Worm (Caenorhabditis elegans) whole organism, L1 larva: ENCODE results near the gene mca-1.

Experiments used
- C16A3.4 ChIP-seq: fragments of 150-350 bp; optimal IDR thresholded peaks from 2 replicates; lab custom pipeline; 2014; ENCODE audit warnings: missing biosample characterization, missing genetic modification characterization
- Y116A8C.19 ChIP-seq: sonication (generic microtip); optimal IDR thresholded peaks from 2 replicates; lab custom pipeline; 2016; ENCODE audit warnings: missing compliant biosample characterization, missing genetic modification characterization, borderline replicate concordance
- alr-1 ChIP-seq: fragments of 200-800 bp; sonication (Bioruptor generic); optimal IDR thresholded peaks from 2 replicates; lab custom pipeline; 2018; ENCODE audit warnings: borderline replicate concordance, mild to moderate bottlenecking, missing genetic modification characterization, missing compliant biosample characterization
- aly-2 ChIP-seq: fragments of 150-350 bp; optimal IDR thresholded peaks from 2 replicates; lab custom pipeline; 2014; ENCODE audit warnings: missing biosample characterization, missing genetic modification characterization
- blmp-1 ChIP-seq: fragments of 150-350 bp; optimal IDR thresholded peaks from 2 replicates; lab custom pipeline; 2014; ENCODE audit warnings: missing biosample characterization, missing genetic modification characterization
- ceh-8 ChIP-seq: fragments of 200-800 bp; sonication (Bioruptor generic); optimal IDR thresholded peaks from 2 replicates; lab custom pipeline; 2018; ENCODE audit warnings: mild to moderate bottlenecking, missing genetic modification characterization, moderate library complexity, missing compliant biosample characterization
- ces-1 ChIP-seq: fragments of 150-350 bp; optimal IDR thresholded peaks from 2 replicates; lab custom pipeline; 2014; ENCODE audit warnings: missing biosample characterization, missing genetic modification reagents, missing genetic modification characterization
- efl-1 ChIP-seq, 4 experiments: fragments of 150-350 bp; optimal IDR thresholded peaks in 3 of 4; peaks in 1 of 4; 1 replicate in 1 of 4; 2 replicates in 3 of 4; lab custom pipeline; 2014; ENCODE audit warnings: missing biosample characterization in 2 of 4, missing genetic modification characterization in 2 of 4, missing genetic modification reagents in 2 of 4
- elt-2 ChIP-seq: sonication (generic microtip); optimal IDR thresholded peaks from 2 replicates; lab custom pipeline; 2016; ENCODE audit warnings: missing genetic modification characterization, mild to moderate bottlenecking, inconsistent platforms, missing compliant biosample characterization, missing genetic modification reagents
- elt-3 ChIP-seq, 6 experiments: fragments of 150-350 bp in 1 of 6; sonication (generic microtip); optimal IDR thresholded peaks; 2 replicates each; lab custom pipeline; 2017 to 2018; ENCODE audit warnings: missing biosample characterization in 6 of 6, missing genetic modification characterization in 6 of 6, inconsistent platforms in 1 of 6
- fkh-4 ChIP-seq: sonication (generic microtip); optimal IDR thresholded peaks from 2 replicates; lab custom pipeline; 2016; ENCODE audit warnings: missing compliant biosample characterization, missing genetic modification characterization, borderline replicate concordance
- fkh-8 ChIP-seq: sonication (generic microtip); optimal IDR thresholded peaks from 2 replicates; lab custom pipeline; 2016; ENCODE audit warnings: mild to moderate bottlenecking, missing genetic modification characterization, missing compliant biosample characterization
- grh-1 ChIP-seq: fragments of 200-800 bp; sonication (Bioruptor generic); IDR thresholded peaks from 2 replicates; pipeline ENCODE4 v1.3.6; 2022; ENCODE audit warnings: missing genetic modification reagents, missing genetic modification characterization, missing compliant biosample characterization
- hpl-2 ChIP-seq: fragments of 150-350 bp; optimal IDR thresholded peaks from 2 replicates; lab custom pipeline; 2014; ENCODE audit warnings: missing biosample characterization, missing genetic modification reagents, missing genetic modification characterization
- lin-13 ChIP-seq: fragments of 150-350 bp; optimal IDR thresholded peaks from 2 replicates; lab custom pipeline; 2014; ENCODE audit warnings: missing biosample characterization, missing genetic modification reagents, missing genetic modification characterization
- lin-14 ChIP-seq: fragments of 200-800 bp; sonication (Bioruptor generic); optimal IDR thresholded peaks from 2 replicates; lab custom pipeline; 2018; ENCODE audit warnings: mild to moderate bottlenecking, missing genetic modification characterization, moderate library complexity, missing compliant biosample characterization
- lin-15B ChIP-seq: fragments of 150-350 bp; sonication (generic microtip); optimal IDR thresholded peaks from 3 replicates; lab custom pipeline; 2014; ENCODE audit warnings: missing biosample characterization, missing genetic modification characterization
- lin-39 ChIP-seq: fragments of 150-350 bp; optimal IDR thresholded peaks from 2 replicates; lab custom pipeline; 2014; ENCODE audit warnings: missing biosample characterization, missing genetic modification reagents, missing genetic modification characterization
- lsy-2 ChIP-seq, 2 experiments: fragments of 150-350 bp; optimal IDR thresholded peaks; 2 replicates each; lab custom pipeline; 2014; ENCODE audit warnings: missing biosample characterization in 2 of 2, missing genetic modification characterization in 2 of 2
- mef-2 ChIP-seq: fragments of 150-350 bp; optimal IDR thresholded peaks from 2 replicates; lab custom pipeline; 2014; ENCODE audit warnings: missing biosample characterization, missing genetic modification characterization
- mep-1 ChIP-seq: fragments of 150-350 bp; optimal IDR thresholded peaks from 2 replicates; lab custom pipeline; 2014; ENCODE audit warnings: missing biosample characterization, missing genetic modification characterization
- nhr-20 ChIP-seq: sonication (generic microtip); optimal IDR thresholded peaks from 2 replicates; lab custom pipeline; 2016; ENCODE audit warnings: mild to moderate bottlenecking, missing genetic modification characterization, missing compliant biosample characterization
- nhr-28 ChIP-seq: fragments of 150-350 bp; optimal IDR thresholded peaks from 2 replicates; lab custom pipeline; 2014; ENCODE audit warnings: missing biosample characterization, missing genetic modification characterization
- nhr-47 ChIP-seq: sonication (generic microtip); optimal IDR thresholded peaks from 2 replicates; lab custom pipeline; 2016; ENCODE audit warnings: mild to moderate bottlenecking, missing genetic modification characterization, moderate library complexity, missing compliant biosample characterization
- nhr-71 ChIP-seq: sonication (generic microtip); optimal IDR thresholded peaks from 2 replicates; lab custom pipeline; 2016; ENCODE audit warnings: mild to moderate bottlenecking, missing genetic modification characterization, moderate library complexity, missing compliant biosample characterization
- nhr-85 ChIP-seq: sonication (generic microtip); peaks from one replicate; lab custom pipeline; 2016; ENCODE audit warnings: missing genetic modification characterization, inconsistent platforms, missing compliant biosample characterization
- rnt-1 ChIP-seq: sonication (generic microtip); optimal IDR thresholded peaks from 2 replicates; lab custom pipeline; 2016; ENCODE audit warnings: mild to moderate bottlenecking, missing genetic modification characterization, moderate library complexity, missing compliant biosample characterization
- snu-23 ChIP-seq: sonication (generic microtip); optimal IDR thresholded peaks from 2 replicates; lab custom pipeline; 2016; ENCODE audit warnings: missing genetic modification characterization, missing compliant biosample characterization
- sptf-1 ChIP-seq: fragments of 150-350 bp; optimal IDR thresholded peaks from 2 replicates; lab custom pipeline; 2014; ENCODE audit warnings: missing biosample characterization, missing genetic modification characterization
- unc-130 ChIP-seq: fragments of 150-350 bp; optimal IDR thresholded peaks from 2 replicates; lab custom pipeline; 2017; ENCODE audit warnings: missing biosample characterization, missing genetic modification characterization, inconsistent platforms
- unc-62 ChIP-seq: fragments of 150-350 bp; optimal IDR thresholded peaks from 2 replicates; lab custom pipeline; 2014; ENCODE audit warnings: missing biosample characterization, missing genetic modification reagents, missing genetic modification characterization
- unc-98 ChIP-seq: fragments of 200-800 bp; sonication (Bioruptor generic); IDR thresholded peaks from 2 replicates; pipeline ENCODE4 v1.3.6; 2022; ENCODE audit warnings: missing genetic modification characterization, missing compliant biosample characterization
- vab-15 ChIP-seq: sonication (generic microtip); optimal IDR thresholded peaks from 2 replicates; lab custom pipeline; 2017; ENCODE audit warnings: missing genotype, mild to moderate bottlenecking, missing genetic modification characterization, missing compliant biosample characterization
- zag-1 ChIP-seq: fragments of 150-350 bp; optimal IDR thresholded peaks from 2 replicates; lab custom pipeline; 2014; ENCODE audit warnings: missing biosample characterization, missing genetic modification characterization

mca-1 gene

ce11 chrIV:9624977-9625376, 9.8 kb downstream of the mca-1 start, which contains the start of gene W09C2.10:
Gene W09C2.10, minus strand, starts transcription at chrIV:9625077.
- TF ChIP-seq hpl-2 (GFP tag; lab: Kevin White, UChicago) (no peak), vab-15 (no peak), aly-2 (tag; lab: Kevin White, UChicago) (no peak), fkh-8 (no peak), ces-1 (GFP tag; lab: Kevin White, UChicago) (no peak), unc-62 (no peak), lin-14 (no peak)

ce11 chrIV:9624275-9624674, 10.5 kb downstream of the mca-1 start, which contains the start of gene W09C2.8:
Gene W09C2.8, minus strand, starts transcription at chrIV:9624375.
- TF ChIP-seq unc-98 (GFP tag; lab: Robert Waterston, UW): no peak
- TF ChIP-seq efl-1 (optimal IDR thresholded peaks at IDR 0.05; lab: Kevin White, UChicago): no peak
- TF ChIP-seq efl-1 (GFP tag; optimal IDR thresholded peaks at IDR 0.05 in 1 of 2; lab: Kevin White, UChicago): peak in 1 of 2 experiments; percentile 83

- TF ChIP-seq aly-2 (tag; lab: Kevin White, UChicago): no peak
- no peak for TF ChIP-seq lin-13 (GFP tag; lab: Kevin White, UChicago)
- TF ChIP-seq, all 84 proteins: peak for 0
Observed at ce11 chrIV:9623269-9623668, 11.5 kb downstream of the mca-1 start, which contains the start of gene W09C2.9. Gene W09C2.9, minus strand, starts transcription at chrIV:9623369.

- TF ChIP-seq mep-1 (tag; lab: Kevin White, UChicago) (no peak), Y116A8C.19 (tag; lab: Kevin White, UChicago) (no peak), alr-1 (tag; lab: Kevin White, UChicago) (no peak), nhr-28 (no peak), lin-15B (tag; lab: Kevin White, UChicago) (no peak), elt-3 (tag; optimal IDR thresholded peaks at IDR 0.05; lab: Kevin White, UChicago) (no peak), elt-2 (tag; lab: Kevin White, UChicago) (no peak), lin-39 (tag; lab: Kevin White, UChicago) (no peak), ceh-8 (no peak)
Observed at ce11 chrIV:9622272-9622671, 12.5 kb downstream of the mca-1 start, which contains the start of gene W09C2.7. Gene W09C2.7, minus strand, starts transcription at chrIV:9622372.

- TF ChIP-seq lin-14: peak; percentile 6
- TF ChIP-seq fkh-4 (tag; lab: Kevin White, UChicago): no peak
- peak; percentile 14 for TF ChIP-seq blmp-1
- TF ChIP-seq unc-130 (tag; lab: Kevin White, UChicago): no peak
- TF ChIP-seq nhr-47 (tag; lab: Kevin White, UChicago): no peak
- TF ChIP-seq rnt-1 (tag; lab: Kevin White, UChicago): peak; percentile 20
- TF ChIP-seq mef-2 (tag; lab: Kevin White, UChicago): no peak
- TF ChIP-seq grh-1: no peak
- no peak for TF ChIP-seq zag-1 (tag; lab: Kevin White, UChicago)
- no peak for TF ChIP-seq lin-13 (GFP tag; lab: Kevin White, UChicago)
Observed at ce11 chrIV:9618836-9619235, 15.9 kb downstream of the mca-1 start.

ce11 chrIV:9618015-9618414, 16.7 kb downstream of the mca-1 start:
- TF ChIP-seq rnt-1 (tag; lab: Kevin White, UChicago) (peak; percentile 33), grh-1 (no peak), lin-14 (peak; percentile 44), C16A3.4 (tag; lab: Kevin White, UChicago) (no peak), nhr-20 (tag; lab: Kevin White, UChicago) (peak; percentile 19), nhr-85 (tag; lab: Kevin White, UChicago) (peak; percentile 91), blmp-1 (peak; percentile 70), efl-1 (optimal IDR thresholded peaks at IDR 0.05; lab: Kevin White, UChicago) (no peak), efl-1 (GFP tag; optimal IDR thresholded peaks at IDR 0.05 in 1 of 2; lab: Kevin White, UChicago) (peak in 1 of 2 experiments; percentile 31), lsy-2 (tag; optimal IDR thresholded peaks at IDR 0.05; lab: Kevin White, UChicago) (peak in 1 of 2 experiments; percentile 55), alr-1 (tag; lab: Kevin White, UChicago) (no peak), sptf-1 (no peak), unc-62 (no peak), snu-23 (GFP tag; lab: Kevin White, UChicago) (peak; percentile 10), nhr-71 (tag; lab: Kevin White, UChicago) (no peak)
- TF ChIP-seq, all 84 proteins: peak for 8
